Worm (Caenorhabditis elegans) whole organism, L2 larva: Measurements from ENCODE around the gene ceh-93.
A peak's percentile ranks its signal among the peaks of the same experiment; 100 is the strongest.
"Not testable (repeated sequence)": the region's sequence is repeated elsewhere in the genome, so short reads cannot be mapped to it uniquely, and the experiment has no call there.

Experiments
- C34F6.9 ChIP-seq: fragments of 150-350 bp; optimal IDR thresholded peaks from 2 replicates; lab custom pipeline; 2014; ENCODE audit warnings: missing biosample characterization, missing genetic modification characterization
- F13H6.1 ChIP-seq: sonication (generic microtip); optimal IDR thresholded peaks from 2 replicates; lab custom pipeline; 2016; ENCODE audit warnings: missing genetic modification characterization, missing compliant biosample characterization
- R02D3.7 ChIP-seq: fragments of 150-350 bp; optimal IDR thresholded peaks from 2 replicates; lab custom pipeline; 2014; ENCODE audit warnings: missing biosample characterization, missing genetic modification characterization
- aly-2 ChIP-seq: fragments of 150-350 bp; optimal IDR thresholded peaks from 2 replicates; lab custom pipeline; 2014; ENCODE audit warnings: missing biosample characterization, missing genetic modification characterization
- ama-1 ChIP-seq: fragments of 150-350 bp; optimal IDR thresholded peaks from 2 replicates; lab custom pipeline; 2018; ENCODE audit warnings: inconsistent platforms
- blmp-1 ChIP-seq: sonication (generic microtip); optimal IDR thresholded peaks from 2 replicates; lab custom pipeline; 2017; ENCODE audit warnings: missing genetic modification characterization, mild to moderate bottlenecking, missing compliant biosample characterization, antibody characterized with exemption, moderate library complexity; ENCODE audit not compliant: insufficient read depth
- ceh-16 ChIP-seq: fragments of 150-350 bp; optimal IDR thresholded peaks from 2 replicates; lab custom pipeline; 2014; ENCODE audit warnings: missing biosample characterization, missing genetic modification characterization
- crh-2 ChIP-seq: sonication (generic microtip); optimal IDR thresholded peaks from 2 replicates; lab custom pipeline; 2017; ENCODE audit warnings: missing biosample characterization, missing genetic modification characterization
- dmd-4 ChIP-seq: sonication (generic microtip); optimal IDR thresholded peaks from 2 replicates; lab custom pipeline; 2017; ENCODE audit warnings: missing biosample characterization, missing genetic modification characterization
- egl-27 ChIP-seq: sonication (generic microtip); optimal IDR thresholded peaks from 3 replicates; lab custom pipeline; 2017; ENCODE audit warnings: missing biosample characterization, missing genetic modification reagents, missing genetic modification characterization
- lsy-2 ChIP-seq, 2 experiments: fragments of 150-350 bp in 1 of 2; sonication (generic microtip) in 1 of 2; optimal IDR thresholded peaks; 2 replicates each; lab custom pipeline; 2014 to 2017; ENCODE audit warnings: missing biosample characterization in 2 of 2, missing genetic modification characterization in 2 of 2
- mab-5 ChIP-seq: fragments of 150-350 bp; optimal IDR thresholded peaks from 2 replicates; lab custom pipeline; 2014; ENCODE audit warnings: missing biosample characterization, missing genetic modification characterization
- mdl-1 ChIP-seq, 2 experiments: fragments of 150-350 bp in 1 of 2; sonication (generic microtip) in 1 of 2; optimal IDR thresholded peaks; 2 replicates each; lab custom pipeline; 2017; ENCODE audit warnings: missing biosample characterization in 2 of 2, missing genetic modification characterization in 2 of 2
- nhr-10 ChIP-seq: sonication (generic microtip); optimal IDR thresholded peaks from 2 replicates; lab custom pipeline; 2017; ENCODE audit warnings: missing biosample characterization, missing genetic modification characterization
- nhr-11 ChIP-seq: fragments of 150-350 bp; optimal IDR thresholded peaks from 2 replicates; lab custom pipeline; 2014; ENCODE audit warnings: missing biosample characterization, missing genetic modification characterization
- nhr-129 ChIP-seq: fragments of 150-350 bp; optimal IDR thresholded peaks from 2 replicates; lab custom pipeline; 2014; ENCODE audit warnings: missing biosample characterization, missing genetic modification characterization
- nhr-21 ChIP-seq: fragments of 150-350 bp; optimal IDR thresholded peaks from 2 replicates; lab custom pipeline; 2014; ENCODE audit warnings: missing biosample characterization, missing genetic modification characterization
- nhr-6 ChIP-seq: fragments of 150-350 bp; optimal IDR thresholded peaks from 2 replicates; lab custom pipeline; 2014; ENCODE audit warnings: missing biosample characterization, missing genetic modification characterization
- nhr-77 ChIP-seq: fragments of 150-350 bp; optimal IDR thresholded peaks from 2 replicates; lab custom pipeline; 2014; ENCODE audit warnings: missing biosample characterization, missing genetic modification characterization
- snpc-4 ChIP-seq: fragments of 150-350 bp; optimal IDR thresholded peaks from 2 replicates; lab custom pipeline; 2014; ENCODE audit warnings: missing biosample characterization, missing genetic modification characterization
- unc-55 ChIP-seq: fragments of 150-350 bp; sonication (generic microtip); optimal IDR thresholded peaks from 3 replicates; lab custom pipeline; 2014; ENCODE audit warnings: missing biosample characterization, missing genetic modification reagents, missing genetic modification characterization
- unc-62 ChIP-seq: fragments of 150-350 bp; optimal IDR thresholded peaks from 2 replicates; lab custom pipeline; 2014; ENCODE audit warnings: missing biosample characterization, missing genetic modification reagents, missing genetic modification characterization
- ztf-4 ChIP-seq: fragments of 150-350 bp; optimal IDR thresholded peaks from 2 replicates; lab custom pipeline; 2014; ENCODE audit warnings: missing biosample characterization, missing genetic modification characterization

Gene ceh-93

ce11 chrX:348141-348540 lies 40.5 kb downstream of the ceh-93 start:
- TF ChIP-seq C34F6.9: peak; percentile 63
- TF ChIP-seq ama-1 (lab: Kevin White, UChicago): no peak
- peak; percentile 31 for TF ChIP-seq crh-2 (tag; lab: Kevin White, UChicago)
- peak in 1 of 2 experiments; percentile 60 for TF ChIP-seq mdl-1 (tag; optimal IDR thresholded peaks at IDR 0.05; lab: Kevin White, UChicago)
- TF ChIP-seq nhr-10: no peak
- peak; percentile 46 for TF ChIP-seq nhr-129 (tag; lab: Kevin White, UChicago)
- TF ChIP-seq unc-55 (GFP tag; lab: Kevin White, UChicago): peak; percentile 58
- no peak for TF ChIP-seq nhr-11 (tag; lab: Kevin White, UChicago)
- TF ChIP-seq mab-5: peak; percentile 50
- peak in 1 of 2 experiments; percentile 40 for TF ChIP-seq lsy-2 (tag; optimal IDR thresholded peaks at IDR 0.05; lab: Kevin White, UChicago)
- no peak for TF ChIP-seq unc-62
- no peak for TF ChIP-seq snpc-4
- no peak for TF ChIP-seq R02D3.7
- TF ChIP-seq, all 48 proteins: peak for 7

DNA sequence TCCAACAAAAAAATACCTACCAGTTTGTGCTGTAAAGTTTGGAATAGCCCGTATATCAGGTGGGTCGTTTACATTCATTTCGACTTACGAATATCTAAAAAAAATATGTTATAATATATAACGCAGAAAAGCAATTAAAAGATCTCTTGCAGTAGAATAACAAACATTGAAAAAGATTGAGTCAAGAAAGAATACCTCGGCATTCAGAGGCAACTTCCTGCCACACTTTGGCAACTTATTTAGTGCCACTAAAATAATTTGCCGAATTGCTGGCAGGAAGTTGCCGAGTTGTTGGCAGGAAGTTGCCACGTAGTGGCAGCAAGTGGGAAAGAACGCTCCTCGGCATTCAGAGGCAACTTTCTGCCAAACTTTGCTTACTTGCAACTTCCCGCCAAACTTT lies 41.5 kb downstream of the ceh-93 start, which contains the start of gene C04E7.3:
C04E7.3 (minus strand) TSS at position 101 of the 400 bp plus-strand sequence.
- not testable (repeated sequence) for TF ChIP-seq nhr-77, nhr-6, ceh-16 (tag; lab: Kevin White, UChicago)

ce11 chrX:343822-344221 lies 44.8 kb downstream of the ceh-93 start:
- TF ChIP-seq nhr-11 (tag; lab: Kevin White, UChicago) (no peak), crh-2 (tag; lab: Kevin White, UChicago) (peak; percentile 14)

ce11 chrX:334452-334851 lies 54.1 kb downstream of the ceh-93 start:
- TF ChIP-seq blmp-1 (tag; lab: Kevin White, UChicago) (no peak), mdl-1 (tag; optimal IDR thresholded peaks at IDR 0.05; lab: Kevin White, UChicago) (no peak), F13H6.1 (tag; lab: Kevin White, UChicago) (no peak), aly-2 (tag; lab: Kevin White, UChicago) (no peak), C34F6.9 (no peak), dmd-4 (tag; lab: Kevin White, UChicago) (no peak), ztf-4 (no peak), egl-27 (tag; lab: Kevin White, UChicago) (no peak), nhr-21 (tag; lab: Kevin White, UChicago) (no peak), nhr-6 (tag; lab: Kevin White, UChicago) (no peak)
- TF ChIP-seq, all 48 proteins: peak for 0
